Fruit fly (Drosophila melanogaster) whole organism, embryonic: Measurements from ENCODE around the gene CG7120.

Experiments used
- ATbp ChIP-seq: fragments of 200-800 bp; sonication (Bioruptor generic); optimal IDR thresholded peaks from 2 replicates; lab custom pipeline; 2017; ENCODE audit warnings: missing biosample characterization, mild to moderate bottlenecking, missing genetic modification characterization, missing genetic modification reagents
- Abd-B ChIP-seq: fragments of 200-800 bp; sonication (Bioruptor generic); optimal IDR thresholded peaks from 2 replicates; lab custom pipeline; 2018; ENCODE audit warnings: missing biosample characterization, mild to moderate bottlenecking, missing genetic modification characterization, moderate library complexity
- Awh ChIP-seq: fragments of 200-800 bp; sonication (Bioruptor generic); IDR thresholded peaks from 2 replicates; pipeline ENCODE4, ENCODE4 v1.3.6; 2022; ENCODE audit warnings: missing biosample characterization, missing genetic modification characterization
- B-H2 ChIP-seq: fragments of 200-800 bp; sonication (Bioruptor generic); optimal IDR thresholded peaks from 2 replicates; lab custom pipeline; 2018; ENCODE audit warnings: missing biosample characterization, mild to moderate bottlenecking, missing genetic modification characterization
- CG10209 ChIP-seq: fragments of 200-800 bp; sonication (Bioruptor generic); optimal IDR thresholded peaks from 3 replicates; lab custom pipeline; 2017; ENCODE audit warnings: missing biosample characterization, mild to moderate bottlenecking, missing genetic modification characterization, missing genetic modification reagents
- CG1024 ChIP-seq: fragments of 200-800 bp; sonication (Bioruptor generic); IDR thresholded peaks from 2 replicates; pipeline ENCODE4 v1.3.6; 2022; ENCODE audit warnings: missing biosample characterization, missing genetic modification characterization
- CG11247 ChIP-seq: fragments of 200-800 bp; sonication (Bioruptor generic); IDR thresholded peaks from 2 replicates; pipeline ENCODE4 v1.3.6; 2022; ENCODE audit warnings: missing biosample characterization, missing genetic modification characterization
- CG12071 ChIP-seq: fragments of 200-800 bp; sonication (Bioruptor generic); optimal IDR thresholded peaks from 3 replicates; lab custom pipeline; 2018; ENCODE audit warnings: missing biosample characterization, mild to moderate bottlenecking, missing genetic modification characterization
- CG12219 ChIP-seq: fragments of 200-800 bp; sonication (Bioruptor generic); optimal IDR thresholded peaks from 3 replicates; lab custom pipeline; 2018; ENCODE audit warnings: missing biosample characterization, mild to moderate bottlenecking, missing genetic modification characterization
- CG14014 ChIP-seq: fragments of 200-800 bp; sonication (Bioruptor generic); IDR thresholded peaks from 2 replicates; pipeline ENCODE4 v1.3.6; 2022; ENCODE audit warnings: missing biosample characterization, missing genetic modification characterization
- CG14441 ChIP-seq: fragments of 200-800 bp; sonication (Bioruptor generic); IDR thresholded peaks from 2 replicates; pipeline ENCODE4 v1.3.6; 2022; ENCODE audit warnings: missing biosample characterization, missing genetic modification characterization
- CG14860 ChIP-seq: fragments of 200-800 bp; sonication (Bioruptor generic); IDR thresholded peaks from 3 replicates; pipeline ENCODE4 v1.3.6; 2022; ENCODE audit warnings: missing biosample characterization, missing genetic modification characterization; ENCODE audit not compliant: partially characterized antibody
- CG31365 ChIP-seq: fragments of 200-800 bp; sonication (Bioruptor generic); optimal IDR thresholded peaks from 2 replicates; lab custom pipeline; 2018; ENCODE audit warnings: missing biosample characterization, mild to moderate bottlenecking, missing genetic modification characterization
- CG4328 ChIP-seq: fragments of 200-800 bp; sonication (Bioruptor generic); optimal IDR thresholded peaks from 3 replicates; lab custom pipeline; 2017; ENCODE audit warnings: missing biosample characterization, missing genetic modification reagents, missing genetic modification characterization
- CG7928 ChIP-seq: fragments of 200-800 bp; sonication (Bioruptor generic); optimal IDR thresholded peaks from 2 replicates; lab custom pipeline; 2017; ENCODE audit warnings: missing biosample characterization, mild to moderate bottlenecking, missing genetic modification characterization
- CG8281 ChIP-seq: fragments of 200-800 bp; sonication (Bioruptor generic); optimal IDR thresholded peaks from 2 replicates; lab custom pipeline; 2018; ENCODE audit warnings: missing biosample characterization, mild to moderate bottlenecking, missing genetic modification characterization, moderate library complexity
- CrebB ChIP-seq: fragments of 200-800 bp; sonication (Bioruptor generic); optimal IDR thresholded peaks from 3 replicates; lab custom pipeline; 2018; ENCODE audit warnings: missing biosample characterization, mild to moderate bottlenecking, missing genetic modification characterization
- Deaf1 ChIP-seq: fragments of 200-800 bp; optimal IDR thresholded peaks from 3 replicates; lab custom pipeline; 2019; ENCODE audit warnings: missing biosample characterization, mild to moderate bottlenecking, missing genetic modification characterization, moderate library complexity
- HLHmδ ChIP-seq: fragments of 200-800 bp; sonication (Bioruptor generic); optimal IDR thresholded peaks from 2 replicates; lab custom pipeline; 2018; ENCODE audit warnings: missing biosample characterization, mild to moderate bottlenecking, missing genetic modification characterization, moderate library complexity
- HmgD ChIP-seq: fragments of 200-800 bp; sonication (Bioruptor generic); optimal IDR thresholded peaks from 3 replicates; lab custom pipeline; 2016; ENCODE audit warnings: missing biosample characterization, missing genetic modification characterization
- HmgZ ChIP-seq: fragments of 200-800 bp; sonication (Bioruptor generic); optimal IDR thresholded peaks from 2 replicates; lab custom pipeline; 2018; ENCODE audit warnings: missing biosample characterization, mild to moderate bottlenecking, missing genetic modification characterization
- MTF-1 ChIP-seq: fragments of 200-800 bp; sonication (Bioruptor generic); optimal IDR thresholded peaks from 2 replicates; lab custom pipeline; 2018; ENCODE audit warnings: missing biosample characterization, mild to moderate bottlenecking, missing genetic modification characterization, borderline replicate concordance
- Med ChIP-seq: fragments of 200-800 bp; sonication (Bioruptor generic); peaks from one replicate; lab custom pipeline; 2016; ENCODE audit warnings: missing biosample characterization, missing genetic modification characterization, mild to moderate bottlenecking, inconsistent platforms, moderate library complexity
- Nf-YA ChIP-seq: fragments of 200-800 bp; sonication (Bioruptor generic); IDR thresholded peaks from 2 replicates; pipeline ENCODE4 v1.3.6; 2022; ENCODE audit warnings: missing biosample characterization, missing genetic modification characterization
- Pdp1 ChIP-seq, 2 experiments: fragments of 200-800 bp; sonication (Bioruptor generic); optimal IDR thresholded peaks; 3 replicates each; lab custom pipeline; 2016; ENCODE audit warnings: missing biosample characterization in 2 of 2, missing genetic modification characterization in 2 of 2, mild to moderate bottlenecking in 1 of 2, moderate library complexity in 1 of 2
- Ptx1 ChIP-seq: fragments of 200-800 bp; sonication (Bioruptor generic); IDR thresholded peaks from 2 replicates; pipeline ENCODE4 v1.3.6; 2022; ENCODE audit warnings: missing biosample characterization, missing genetic modification characterization
- Side ChIP-seq: fragments of 200-800 bp; sonication (Bioruptor generic); optimal IDR thresholded peaks from 2 replicates; lab custom pipeline; 2016; ENCODE audit warnings: missing biosample characterization, missing genetic modification characterization
- Sry-δ ChIP-seq: fragments of 200-800 bp; sonication (Bioruptor generic); optimal IDR thresholded peaks from 2 replicates; lab custom pipeline; 2016; ENCODE audit warnings: missing biosample characterization, missing genetic modification characterization
- Trl ChIP-seq, 3 experiments: fragments of >200 bp in 2 of 3; fragments of 200-800 bp in 1 of 3; sonication (Bioruptor generic) in 1 of 3; optimal IDR thresholded peaks; 2 replicates in 1 of 3; 3 replicates in 2 of 3; lab custom pipeline; 2016 to 2017; ENCODE audit warnings: missing biosample characterization in 1 of 3, missing genetic modification characterization in 1 of 3
- ac ChIP-seq: fragments of 200-800 bp; sonication (Bioruptor generic); optimal IDR thresholded peaks from 3 replicates; lab custom pipeline; 2017; ENCODE audit warnings: missing biosample characterization, mild to moderate bottlenecking, missing genetic modification characterization
- ase ChIP-seq: fragments of 200-800 bp; sonication (Bioruptor generic); IDR thresholded peaks from 3 replicates; pipeline ENCODE4 v1.3.6; 2022; ENCODE audit warnings: missing biosample characterization, missing genetic modification characterization
- az2 ChIP-seq: fragments of 200-800 bp; sonication (Bioruptor generic); optimal IDR thresholded peaks from 3 replicates; lab custom pipeline; 2016; ENCODE audit warnings: missing biosample characterization, missing genetic modification characterization
- bsh ChIP-seq, 2 experiments: fragments of 200-800 bp; sonication (Bioruptor generic); optimal IDR thresholded peaks; 2 replicates each; lab custom pipeline; 2017 to 2018; ENCODE audit warnings: mild to moderate bottlenecking in 2 of 2, missing biosample characterization in 2 of 2, missing genetic modification characterization in 2 of 2, moderate library complexity in 1 of 2
- da ChIP-seq: fragments of 200-800 bp; sonication (Bioruptor generic); optimal IDR thresholded peaks from 2 replicates; lab custom pipeline; 2016; ENCODE audit warnings: missing biosample characterization, missing genetic modification characterization
- dpn ChIP-seq, 2 experiments: fragments of 200-800 bp; sonication (Bioruptor generic); optimal IDR thresholded peaks; 3 replicates each; lab custom pipeline; 2016; ENCODE audit warnings: missing biosample characterization in 2 of 2, missing genetic modification characterization in 2 of 2
- fd102C ChIP-seq: fragments of 200-800 bp; sonication (Bioruptor generic); optimal IDR thresholded peaks from 2 replicates; lab custom pipeline; 2018; ENCODE audit warnings: missing biosample characterization, mild to moderate bottlenecking, missing genetic modification characterization, moderate library complexity
- fd3F ChIP-seq: fragments of 200-800 bp; sonication (Bioruptor generic); optimal IDR thresholded peaks from 2 replicates; lab custom pipeline; 2018; ENCODE audit warnings: missing biosample characterization, mild to moderate bottlenecking, missing genetic modification characterization, moderate library complexity
- h ChIP-seq: fragments of >200 bp; optimal IDR thresholded peaks from 2 replicates; lab custom pipeline; 2017
- klu ChIP-seq: fragments of 200-800 bp; sonication (Bioruptor generic); IDR thresholded peaks from 2 replicates; pipeline ENCODE4 v1.3.6; 2022; ENCODE audit warnings: missing biosample characterization, missing genetic modification characterization
- lmd ChIP-seq: fragments of 200-800 bp; sonication (Bioruptor generic); IDR thresholded peaks from 2 replicates; pipeline ENCODE4 v1.3.6; 2022; ENCODE audit warnings: missing biosample characterization, missing genetic modification characterization
- lola ChIP-seq, 3 experiments: fragments of >200 bp in 2 of 3; fragments of 200-800 bp in 1 of 3; sonication (Bioruptor generic) in 1 of 3; optimal IDR thresholded peaks; 2 replicates each; lab custom pipeline; 2017 to 2019; ENCODE audit warnings: missing biosample characterization in 3 of 3, missing genetic modification characterization in 3 of 3, mild to moderate bottlenecking in 1 of 3, moderate library complexity in 1 of 3
- oc ChIP-seq: fragments of 200-800 bp; sonication (Bioruptor generic); optimal IDR thresholded peaks from 2 replicates; lab custom pipeline; 2018; ENCODE audit warnings: missing biosample characterization, mild to moderate bottlenecking, missing genetic modification characterization, moderate library complexity
- rib ChIP-seq: fragments of 200-800 bp; sonication (Bioruptor generic); IDR thresholded peaks from 2 replicates; pipeline ENCODE4 v1.3.6; 2022; ENCODE audit warnings: missing biosample characterization, missing genetic modification characterization
- schlank ChIP-seq: fragments of 200-800 bp; sonication (Bioruptor generic); optimal IDR thresholded peaks from 2 replicates; lab custom pipeline; 2018; ENCODE audit warnings: missing biosample characterization, mild to moderate bottlenecking, missing genetic modification characterization
- so ChIP-seq: fragments of 200-800 bp; sonication (Bioruptor generic); IDR thresholded peaks from 3 replicates; pipeline ENCODE4 v1.3.6; 2022; ENCODE audit warnings: missing biosample characterization, missing genetic modification characterization
- sqz ChIP-seq: fragments of 200-800 bp; sonication (Bioruptor generic); optimal IDR thresholded peaks from 3 replicates; lab custom pipeline; 2018; ENCODE audit warnings: missing biosample characterization, mild to moderate bottlenecking, missing genetic modification characterization
- stc ChIP-seq: fragments of 200-800 bp; sonication (Bioruptor generic); IDR thresholded peaks from 2 replicates; pipeline ENCODE4 v1.3.6; 2022; ENCODE audit warnings: missing biosample characterization, missing genetic modification characterization
- tup ChIP-seq: fragments of 200-800 bp; sonication (Bioruptor generic); optimal IDR thresholded peaks from 2 replicates; lab custom pipeline; 2016; ENCODE audit warnings: missing biosample characterization, mild to moderate bottlenecking, missing genetic modification characterization, moderate library complexity
- zen ChIP-seq: fragments of 200-800 bp; sonication (Bioruptor generic); optimal IDR thresholded peaks from 3 replicates; lab custom pipeline; 2018; ENCODE audit warnings: missing biosample characterization, mild to moderate bottlenecking, missing genetic modification characterization, moderate library complexity

The CG7120 gene

dm6 chr3L:8347346-8347745 lies 48.5 kb upstream of the CG7120 start:
- TF ChIP-seq CG8281 (tag; lab: Kevin White, UChicago) (peak; percentile 24), HmgD (GFP tag; lab: Kevin White, UChicago) (no peak), HmgZ (peak; percentile 39), fd3F (GFP tag; lab: Kevin White, UChicago) (peak; percentile 17), HLHmδ (GFP tag; lab: Kevin White, UChicago) (peak; percentile 47), Side (GFP tag; lab: Kevin White, UChicago) (no peak), da (GFP tag; lab: Kevin White, UChicago) (peak; percentile 28), az2 (GFP tag; lab: Kevin White, UChicago) (no peak), MTF-1 (GFP tag; lab: Kevin White, UChicago) (peak; percentile 56), CG14441 (0 out of 2 replicates have a peak, but pooled peaks have one; percentile 24), h (lab: Kevin White, UChicago) (no peak), rib (GFP tag; lab: Robert Waterston, UW) (no peak), CG12071 (GFP tag; lab: Kevin White, UChicago) (peak; percentile 64), CG10209 (GFP tag; lab: Kevin White, UChicago) (peak; percentile 50), so (GFP tag; lab: Robert Waterston, UW) (peak; percentile 49; the same call in 1 of the 3 replicates), Pdp1 (GFP tag; optimal IDR thresholded peaks at IDR 0.05; lab: Kevin White, UChicago) (no peak), CG14860 (GFP tag; lab: Robert Waterston, UW) (no peak), tup (peak; percentile 2), lmd (GFP tag; lab: Robert Waterston, UW) (no peak), B-H2 (peak; percentile 28), schlank (tag; lab: Kevin White, UChicago) (peak; percentile 29), CrebB (tag; lab: Kevin White, UChicago) (peak; percentile 38), sqz (no peak), CG1024 (peak; percentile 39; the same call in 1 of the 2 replicates), Deaf1 (no peak), lola (GFP tag; optimal IDR thresholded peaks at IDR 0.05; lab: Kevin White, UChicago) (no peak), ac (peak; percentile 20), CG14014 (GFP tag; lab: Robert Waterston, UW) (peak; percentile 48; the same call in 1 of the 2 replicates), Abd-B (no peak), stc (GFP tag; lab: Robert Waterston, UW) (peak; percentile 34; the same call in 1 of the 2 replicates), CG12219 (GFP tag; lab: Kevin White, UChicago) (no peak), Sry-δ (GFP tag; lab: Kevin White, UChicago) (no peak), oc (peak; percentile 23), Trl (optimal IDR thresholded peaks at IDR 0.05; lab: Kevin White, UChicago) (no peak), Trl (GFP tag; optimal IDR thresholded peaks at IDR 0.05; lab: Kevin White, UChicago) (peak; percentile 43), Med (peak; percentile 81), CG31365 (peak; percentile 30), Ptx1 (GFP tag; lab: Robert Waterston, UW) (no peak), zen (tag; lab: Kevin White, UChicago) (no peak), bsh (GFP tag; optimal IDR thresholded peaks at IDR 0.05; lab: Kevin White, UChicago) (peak in 1 of 2 experiments; percentile 22), CG7928 (GFP tag; lab: Kevin White, UChicago) (no peak), CG4328 (GFP tag; lab: Kevin White, UChicago) (peak; percentile 50), klu (GFP tag; lab: Robert Waterston, UW) (no peak), Nf-YA (GFP tag; lab: Robert Waterston, UW) (peak; percentile 54; the same call in 1 of the 2 replicates), ATbp (GFP tag; lab: Kevin White, UChicago) (peak; percentile 86), fd102C (GFP tag; lab: Kevin White, UChicago) (no peak), ase (GFP tag; lab: Robert Waterston, UW) (peak; percentile 37; the same call in 1 of the 3 replicates), CG11247 (peak; percentile 47; the same call in 1 of the 2 replicates), Awh (GFP tag; lab: Robert Waterston, UW) (peak; percentile 31; the same call in 1 of the 2 replicates), dpn (GFP tag; optimal IDR thresholded peaks at IDR 0.05; lab: Kevin White, UChicago) (peak in 1 of 2 experiments; percentile 9)
